Fruit fly (Drosophila melanogaster) whole organism, pupa: ENCODE measurements around the gene p24-1.
A peak's percentile ranks its signal among the peaks of the same experiment; 100 is the strongest.

Experiments
- CG10348 ChIP-seq: fragments of 200-800 bp; sonication (Bioruptor generic); IDR thresholded peaks from 2 replicates; pipeline ENCODE4 v1.3.6; 2022; ENCODE audit warnings: missing biosample characterization, missing genetic modification characterization
- CG12605 ChIP-seq: fragments of 200-800 bp; sonication (Bioruptor generic); IDR thresholded peaks from 2 replicates; pipeline ENCODE4 v1.3.6; 2022; ENCODE audit warnings: missing biosample characterization, missing genetic modification characterization
- CG13204 ChIP-seq: fragments of 200-800 bp; sonication (Bioruptor generic); optimal IDR thresholded peaks from 2 replicates; lab custom pipeline; 2018; ENCODE audit warnings: missing biosample characterization, mild to moderate bottlenecking, missing genetic modification characterization, moderate library complexity
- CG14655 ChIP-seq: fragments of 200-800 bp; sonication (Bioruptor generic); optimal IDR thresholded peaks from 3 replicates; lab custom pipeline; 2017; ENCODE audit warnings: mild to moderate bottlenecking, missing biosample characterization, missing genetic modification reagents, missing genetic modification characterization
- CG15710 ChIP-seq: fragments of 200-800 bp; sonication (Bioruptor generic); optimal IDR thresholded peaks from 2 replicates; lab custom pipeline; 2018; ENCODE audit warnings: missing biosample characterization, mild to moderate bottlenecking, missing genetic modification characterization, moderate library complexity
- CG17806 ChIP-seq: fragments of 200-800 bp; sonication (Bioruptor generic); optimal IDR thresholded peaks from 2 replicates; lab custom pipeline; 2018; ENCODE audit warnings: missing biosample characterization, mild to moderate bottlenecking, missing genetic modification characterization, moderate library complexity
- CG32121 ChIP-seq: fragments of 200-800 bp; sonication (Bioruptor generic); IDR thresholded peaks from 2 replicates; pipeline ENCODE4 v1.3.6; 2022; ENCODE audit warnings: missing biosample characterization, missing genetic modification characterization
- CG34367 ChIP-seq: fragments of 200-800 bp; sonication (Bioruptor generic); optimal IDR thresholded peaks from 2 replicates; lab custom pipeline; 2018; ENCODE audit warnings: missing biosample characterization, mild to moderate bottlenecking, missing genetic modification characterization
- CG4496 ChIP-seq: fragments of 200-800 bp; sonication (Bioruptor generic); IDR thresholded peaks from 3 replicates; pipeline ENCODE4 v1.3.6; 2022; ENCODE audit warnings: missing biosample characterization, missing genetic modification characterization
- CG8159 ChIP-seq: fragments of 200-800 bp; sonication (Bioruptor generic); optimal IDR thresholded peaks from 3 replicates; lab custom pipeline; 2018; ENCODE audit warnings: missing biosample characterization, mild to moderate bottlenecking, missing genetic modification characterization, moderate library complexity
- CG8301 ChIP-seq: fragments of 200-800 bp; sonication (Bioruptor generic); optimal IDR thresholded peaks from 2 replicates; lab custom pipeline; 2018; ENCODE audit warnings: missing biosample characterization, mild to moderate bottlenecking, missing genetic modification characterization
- CG9948 ChIP-seq: fragments of 200-800 bp; sonication (Bioruptor generic); optimal IDR thresholded peaks from 2 replicates; lab custom pipeline; 2018; ENCODE audit warnings: missing biosample characterization, mild to moderate bottlenecking, missing genetic modification characterization, moderate library complexity
- D1 ChIP-seq: fragments of 200-800 bp; sonication (Bioruptor generic); optimal IDR thresholded peaks from 2 replicates; lab custom pipeline; 2018; ENCODE audit warnings: missing biosample characterization, mild to moderate bottlenecking, missing genetic modification characterization, moderate library complexity
- EcR ChIP-seq: fragments of 200-800 bp; sonication (Bioruptor generic); optimal IDR thresholded peaks from 3 replicates; lab custom pipeline; 2019; ENCODE audit warnings: missing biosample characterization, missing genetic modification characterization, mild to moderate bottlenecking, moderate library complexity, missing genetic modification reagents
- Ets98B ChIP-seq: fragments of 200-800 bp; sonication (Bioruptor generic); IDR thresholded peaks from 2 replicates; pipeline ENCODE4 v1.3.6; 2022; ENCODE audit warnings: missing biosample characterization, missing genetic modification characterization
- Pif1A ChIP-seq: fragments of 200-800 bp; sonication (Bioruptor generic); optimal IDR thresholded peaks from 3 replicates; lab custom pipeline; 2016; ENCODE audit warnings: missing biosample characterization, missing genetic modification characterization
- Pif1B ChIP-seq: fragments of 200-800 bp; sonication (Bioruptor generic); optimal IDR thresholded peaks from 3 replicates; lab custom pipeline; 2016; ENCODE audit warnings: missing biosample characterization, missing genetic modification characterization
- Snoo ChIP-seq: fragments of 200-800 bp; sonication (Bioruptor generic); optimal IDR thresholded peaks from 3 replicates; lab custom pipeline; 2017; ENCODE audit warnings: missing biosample characterization, mild to moderate bottlenecking, missing genetic modification characterization, inconsistent platforms
- fd96Ca ChIP-seq: fragments of 200-800 bp; sonication (Bioruptor generic); IDR thresholded peaks from 3 replicates; pipeline ENCODE4 v1.3.6; 2022; ENCODE audit warnings: missing biosample characterization, missing genetic modification characterization
- gl ChIP-seq: fragments of 200-800 bp; sonication (Bioruptor generic); optimal IDR thresholded peaks from 2 replicates; lab custom pipeline; 2018; ENCODE audit warnings: missing biosample characterization, mild to moderate bottlenecking, missing genetic modification characterization
- rn ChIP-seq: fragments of 200-800 bp; sonication (Bioruptor generic); IDR thresholded peaks from 2 replicates; pipeline ENCODE4 v1.3.6; 2022; ENCODE audit warnings: missing biosample characterization, missing genetic modification characterization

Gene p24-1

dm6 chrX:11873116-11873515 lies 20.8 kb upstream of the p24-1 start, which contains the start of gene CG15739:
TSS of gene CG15739 (plus strand) at chrX:11873319.
- TF ChIP-seq CG12605 (GFP tag; lab: Robert Waterston, UW) (no peak), Pif1A (GFP tag; lab: Kevin White, UChicago) (no peak), CG17806 (tag; lab: Kevin White, UChicago) (no peak), CG8301 (tag; lab: Kevin White, UChicago) (no peak), D1 (tag; lab: Kevin White, UChicago) (no peak), CG9948 (tag; lab: Kevin White, UChicago) (no peak), fd96Ca (GFP tag; lab: Robert Waterston, UW) (no peak), CG10348 (no peak), EcR (GFP tag; lab: Kevin White, UChicago) (no peak), CG34367 (tag; lab: Kevin White, UChicago) (no peak), CG15710 (tag; lab: Kevin White, UChicago) (no peak), CG13204 (no peak), CG4496 (GFP tag; lab: Robert Waterston, UW) (no peak), rn (GFP tag; lab: Robert Waterston, UW) (no peak), gl (no peak), Ets98B (GFP tag; lab: Robert Waterston, UW) (no peak), Pif1B (GFP tag; lab: Kevin White, UChicago) (no peak), CG32121 (no peak), Snoo (tag; lab: Kevin White, UChicago) (no peak)

dm6 chrX:11872517-11872916 lies 20.2 kb upstream of the p24-1 start, which contains the start of gene BORCS5:
TSS of gene BORCS5 (minus strand) at chrX:11872779.
- no peak for TF ChIP-seq fd96Ca (GFP tag; lab: Robert Waterston, UW)
- no peak for TF ChIP-seq rn (GFP tag; lab: Robert Waterston, UW)
- TF ChIP-seq Ets98B (GFP tag; lab: Robert Waterston, UW), result no peak
- no peak for TF ChIP-seq CG12605 (GFP tag; lab: Robert Waterston, UW)
- no peak for TF ChIP-seq CG15710 (tag; lab: Kevin White, UChicago)
- TF ChIP-seq gl, result no peak
- no peak for TF ChIP-seq CG34367 (tag; lab: Kevin White, UChicago)
- no peak for TF ChIP-seq CG14655 (GFP tag; lab: Kevin White, UChicago)
- no peak for TF ChIP-seq CG4496 (GFP tag; lab: Robert Waterston, UW)
- no peak for TF ChIP-seq CG32121
- TF ChIP-seq D1 (tag; lab: Kevin White, UChicago), result no peak
- TF ChIP-seq CG13204, result no peak
- no peak for TF ChIP-seq CG10348
- TF ChIP-seq, all 21 proteins: peak for 0

dm6 chrX:11868866-11869265 lies 16.5 kb upstream of the p24-1 start, which contains the start of the genes Nrd1 and CG1847:
TSS of gene Nrd1 (minus strand) at chrX:11868893.
TSS of gene CG1847 (plus strand) at chrX:11869170.
- TF ChIP-seq Snoo (tag; lab: Kevin White, UChicago) (no peak), Ets98B (GFP tag; lab: Robert Waterston, UW) (no peak), CG4496 (GFP tag; lab: Robert Waterston, UW) (no peak), CG14655 (GFP tag; lab: Kevin White, UChicago) (no peak), Pif1A (GFP tag; lab: Kevin White, UChicago) (no peak), CG15710 (tag; lab: Kevin White, UChicago) (no peak), CG10348 (no peak)
- TF ChIP-seq, all 21 proteins: peak for 0

dm6 chrX:11858439-11858813 lies 6.1 kb upstream of the p24-1 start:
- TF ChIP-seq CG8301 (tag; lab: Kevin White, UChicago) (no peak), rn (GFP tag; lab: Robert Waterston, UW) (no peak), CG13204 (no peak), fd96Ca (GFP tag; lab: Robert Waterston, UW) (no peak), EcR (GFP tag; lab: Kevin White, UChicago) (no peak), CG32121 (no peak), CG12605 (GFP tag; lab: Robert Waterston, UW) (no peak), Ets98B (GFP tag; lab: Robert Waterston, UW) (no peak), gl (no peak), CG9948 (tag; lab: Kevin White, UChicago) (no peak), Pif1B (GFP tag; lab: Kevin White, UChicago) (no peak), CG4496 (GFP tag; lab: Robert Waterston, UW) (no peak), CG17806 (tag; lab: Kevin White, UChicago) (no peak), D1 (tag; lab: Kevin White, UChicago) (no peak), Pif1A (GFP tag; lab: Kevin White, UChicago) (no peak), CG10348 (no peak), CG8159 (tag; lab: Kevin White, UChicago) (no peak), CG34367 (tag; lab: Kevin White, UChicago) (no peak), CG15710 (tag; lab: Kevin White, UChicago) (no peak), CG14655 (GFP tag; lab: Kevin White, UChicago) (no peak)
- TF ChIP-seq, all 21 proteins: peak for 0

dm6 chrX:11857522-11858438 lies 5.5 kb upstream of the p24-1 start:
- TF ChIP-seq CG8159 (tag; lab: Kevin White, UChicago) (peak; percentile 91), gl (peak; percentile 81), Ets98B (GFP tag; lab: Robert Waterston, UW) (peak; percentile 97), Pif1B (GFP tag; lab: Kevin White, UChicago) (peak; percentile 93), CG17806 (tag; lab: Kevin White, UChicago) (peak; percentile 92), Pif1A (GFP tag; lab: Kevin White, UChicago) (peak; percentile 94), CG13204 (peak; percentile 86), CG15710 (tag; lab: Kevin White, UChicago) (peak; percentile 91), CG34367 (tag; lab: Kevin White, UChicago) (peak; percentile 90), CG12605 (GFP tag; lab: Robert Waterston, UW) (peak; percentile 97), CG14655 (GFP tag; lab: Kevin White, UChicago) (peak; percentile 92), CG4496 (GFP tag; lab: Robert Waterston, UW) (peak; percentile 98), CG32121 (peak; percentile 96), EcR (GFP tag; lab: Kevin White, UChicago) (peak; percentile 89), CG9948 (tag; lab: Kevin White, UChicago) (peak; percentile 89), CG8301 (tag; lab: Kevin White, UChicago) (peak; percentile 90), Snoo (tag; lab: Kevin White, UChicago) (peak; percentile 84), CG10348 (peak; percentile 86), rn (GFP tag; lab: Robert Waterston, UW) (peak; percentile 91), fd96Ca (GFP tag; lab: Robert Waterston, UW) (peak; percentile 94), D1 (tag; lab: Kevin White, UChicago) (peak; percentile 60)
